Worm (Caenorhabditis elegans) whole organism, L2 larva: Measurements from ENCODE around the gene best-4.

Experiments
- aly-2 ChIP-seq: fragments of 150-350 bp; optimal IDR thresholded peaks from 2 replicates; lab custom pipeline; 2014; ENCODE audit warnings: missing biosample characterization, missing genetic modification characterization
- nhr-10 ChIP-seq: sonication (generic microtip); optimal IDR thresholded peaks from 2 replicates; lab custom pipeline; 2017; ENCODE audit warnings: missing biosample characterization, missing genetic modification characterization

DNA sequence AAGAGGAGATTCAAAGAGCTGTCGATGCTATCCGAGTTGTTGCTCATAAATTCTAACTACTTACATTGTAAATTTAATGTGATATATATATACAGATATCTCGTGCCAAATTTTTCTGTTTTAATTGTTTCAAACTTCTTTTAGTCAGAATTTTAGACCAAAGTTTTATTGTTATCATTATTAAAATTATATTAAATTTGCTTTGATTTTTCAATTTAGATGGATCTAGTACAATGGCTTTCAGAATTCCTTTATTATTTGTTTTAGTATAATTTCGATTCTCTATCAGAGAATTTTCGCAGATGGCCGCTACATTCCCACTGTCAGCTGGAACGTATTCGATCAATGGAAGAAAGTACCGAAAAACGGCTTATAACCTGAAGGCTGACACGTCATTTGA, 45.7 kb upstream of the best-4 start, which contains the start of gene ascc-1:
- TF ChIP-seq aly-2 (tag; lab: Kevin White, UChicago): no peak
- no peak for TF ChIP-seq nhr-10
